Worm (Caenorhabditis elegans): ENCODE data around the gene gtf-2H3.

DNA sequence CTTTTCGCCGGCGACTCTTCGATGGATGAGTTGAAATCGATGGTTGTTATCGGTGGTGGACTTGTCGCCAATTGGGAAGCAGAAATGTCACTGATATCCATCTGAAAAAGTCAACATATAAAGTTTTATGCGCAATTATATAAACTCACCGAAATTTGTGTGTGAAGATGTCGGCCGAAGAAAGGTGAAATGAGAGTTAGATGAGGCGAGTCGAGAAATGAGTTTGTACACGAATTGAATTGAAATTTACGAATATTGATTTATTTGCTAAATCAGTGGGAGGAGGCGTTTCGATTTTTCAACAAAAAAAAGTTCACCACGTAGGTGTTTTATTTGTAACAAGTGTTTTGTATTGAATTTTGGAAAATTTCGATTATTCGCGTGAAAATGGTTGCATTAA is 18.6 kb downstream of the gtf-2H3 start, which contains the start of gene kel-10:
- TF ChIP-seq unc-39 (tag; optimal IDR thresholded peaks at IDR 0.05): no peak
- no peak for TF ChIP-seq nhr-11 (tag; optimal IDR thresholded peaks at IDR 0.05)
- no peak for TF ChIP-seq spr-3 (GFP tag; optimal IDR thresholded peaks at IDR 0.05)
- TF ChIP-seq skn-1 (tag; optimal IDR thresholded peaks at IDR 0.05): no peak
- TF ChIP-seq nhr-237 (tag; optimal IDR thresholded peaks at IDR 0.05): no peak
- TF ChIP-seq snpc-4 (tag; optimal IDR thresholded peaks at IDR 0.05): no peak
- TF ChIP-seq mdl-1 (tag; optimal IDR thresholded peaks at IDR 0.05): no peak
- TF ChIP-seq lsy-2 (tag; optimal IDR thresholded peaks at IDR 0.05): no peak
- no peak for TF ChIP-seq unc-62 (GFP tag; optimal IDR thresholded peaks at IDR 0.05 in 1 of 2)
- no peak for TF ChIP-seq unc-62 (tag; optimal IDR thresholded peaks at IDR 0.05)
- no peak for TF ChIP-seq hif-1 (tag; optimal IDR thresholded peaks at IDR 0.05)
- TF ChIP-seq nhr-48 (tag; optimal IDR thresholded peaks at IDR 0.05): no peak
